Fruit fly (Drosophila melanogaster): ENCODE data around the gene CG43367.

- TF ChIP-seq CG3032 (tag; optimal IDR thresholded peaks at IDR 0.05) (peak; percentile 47), OdsH (GFP tag; optimal IDR thresholded peaks at IDR 0.05) (no peak), Smox (GFP tag; optimal IDR thresholded peaks at IDR 0.05) (peak; percentile 39), CG7368 (GFP tag; optimal IDR thresholded peaks at IDR 0.05) (no peak)
These were observed 23.7 kb upstream of the CG43367 start, which contains the start of gene Ero1L for dm6 chr3L:4169957-4170651.

Data from whole organism, prepupa.